Fruit fly (Drosophila melanogaster) whole organism, embryonic: ENCODE measurements around the gene CG44329.

Experiments used
- Abd-B ChIP-seq: fragments of 200-800 bp; sonication (Bioruptor generic); optimal IDR thresholded peaks from 2 replicates; lab custom pipeline; 2018; ENCODE audit warnings: missing biosample characterization, mild to moderate bottlenecking, missing genetic modification characterization, moderate library complexity
- B-H1 ChIP-seq: fragments of 200-800 bp; sonication (Bioruptor generic); IDR thresholded peaks from 3 replicates; pipeline ENCODE4 v1.3.6; 2022; ENCODE audit warnings: missing biosample characterization, missing genetic modification characterization
- BtbVII ChIP-seq: fragments of 200-800 bp; sonication (Bioruptor generic); optimal IDR thresholded peaks from 3 replicates; lab custom pipeline; 2017; ENCODE audit warnings: missing biosample characterization, mild to moderate bottlenecking, missing genetic modification characterization
- CG10274 ChIP-seq: fragments of 200-800 bp; sonication (Bioruptor generic); optimal IDR thresholded peaks from 3 replicates; lab custom pipeline; 2017; ENCODE audit warnings: missing biosample characterization, mild to moderate bottlenecking, missing genetic modification characterization
- CG10959 ChIP-seq: fragments of 200-800 bp; sonication (Bioruptor generic); IDR thresholded peaks from 2 replicates; pipeline ENCODE4 v1.3.6; 2022; ENCODE audit warnings: missing biosample characterization, missing genetic modification characterization
- CG11504 ChIP-seq: fragments of 200-800 bp; sonication (Bioruptor generic); optimal IDR thresholded peaks from 3 replicates; lab custom pipeline; 2019; ENCODE audit warnings: missing biosample characterization, mild to moderate bottlenecking, missing genetic modification characterization, moderate library complexity
- CG1233 ChIP-seq: fragments of 200-800 bp; sonication (Bioruptor generic); optimal IDR thresholded peaks from 4 replicates; lab custom pipeline; 2018; ENCODE audit warnings: missing biosample characterization, mild to moderate bottlenecking, missing genetic modification characterization
- CG12744 ChIP-seq: fragments of 200-800 bp; sonication (Bioruptor generic); optimal IDR thresholded peaks from 2 replicates; lab custom pipeline; 2016; ENCODE audit warnings: missing biosample characterization, missing genetic modification characterization
- CG13123 ChIP-seq: fragments of 200-800 bp; sonication (Bioruptor generic); optimal IDR thresholded peaks from 2 replicates; lab custom pipeline; 2016; ENCODE audit warnings: missing biosample characterization, missing genetic modification characterization
- CG14667 ChIP-seq: fragments of 200-800 bp; sonication (Bioruptor generic); IDR thresholded peaks from 2 replicates; pipeline ENCODE4 v1.3.6; 2022; ENCODE audit warnings: missing biosample characterization, missing genetic modification characterization
- CG17359 ChIP-seq: fragments of 200-800 bp; sonication (Bioruptor generic); optimal IDR thresholded peaks from 3 replicates; lab custom pipeline; 2018; ENCODE audit warnings: missing biosample characterization, mild to moderate bottlenecking, missing genetic modification characterization, moderate library complexity
- CG17802 ChIP-seq: fragments of 200-800 bp; sonication (Bioruptor generic); optimal IDR thresholded peaks from 2 replicates; lab custom pipeline; 2018; ENCODE audit warnings: missing biosample characterization, mild to moderate bottlenecking, missing genetic modification characterization, moderate library complexity
- CG17912 ChIP-seq: fragments of 200-800 bp; sonication (Bioruptor generic); optimal IDR thresholded peaks from 2 replicates; lab custom pipeline; 2018; ENCODE audit warnings: missing biosample characterization, mild to moderate bottlenecking, missing genetic modification characterization
- CG30403 ChIP-seq: fragments of 200-800 bp; sonication (Bioruptor generic); optimal IDR thresholded peaks from 3 replicates; lab custom pipeline; 2016; ENCODE audit warnings: missing biosample characterization, missing genetic modification characterization
- CG33213 ChIP-seq: fragments of 200-800 bp; sonication (Bioruptor generic); optimal IDR thresholded peaks from 3 replicates; lab custom pipeline; 2016; ENCODE audit warnings: missing biosample characterization, missing genetic modification characterization
- CG33557 ChIP-seq: fragments of 200-800 bp; sonication (Bioruptor generic); optimal IDR thresholded peaks from 2 replicates; lab custom pipeline; 2019; ENCODE audit warnings: missing biosample characterization, mild to moderate bottlenecking, missing genetic modification characterization, moderate library complexity
- CG5953 ChIP-seq: fragments of 200-800 bp; sonication (Bioruptor generic); IDR thresholded peaks from 2 replicates; pipeline ENCODE4 v1.3.6; 2022; ENCODE audit warnings: missing biosample characterization, missing genetic modification characterization
- CG6175 ChIP-seq: fragments of 200-800 bp; sonication (Bioruptor generic); IDR thresholded peaks from 3 replicates; pipeline ENCODE4 v1.3.6; 2022; ENCODE audit warnings: missing biosample characterization, missing genetic modification characterization
- CG6689 ChIP-seq: fragments of 200-800 bp; sonication (Bioruptor generic); IDR thresholded peaks from 2 replicates; pipeline ENCODE4 v1.3.6; 2022; ENCODE audit warnings: missing biosample characterization, missing genetic modification characterization
- CG7786 ChIP-seq: fragments of 200-800 bp; sonication (Bioruptor generic); optimal IDR thresholded peaks from 2 replicates; lab custom pipeline; 2016; ENCODE audit warnings: missing biosample characterization, missing genetic modification characterization
- CG8359 ChIP-seq: fragments of 200-800 bp; sonication (Bioruptor generic); optimal IDR thresholded peaks from 2 replicates; lab custom pipeline; 2017; ENCODE audit warnings: missing biosample characterization, mild to moderate bottlenecking, missing genetic modification characterization, borderline replicate concordance
- Camta ChIP-seq: fragments of 200-800 bp; sonication (Bioruptor generic); optimal IDR thresholded peaks from 2 replicates; lab custom pipeline; 2016; ENCODE audit warnings: missing biosample characterization, missing genetic modification characterization
- Dip2 ChIP-seq: fragments of 200-800 bp; sonication (Bioruptor generic); IDR thresholded peaks from 2 replicates; pipeline ENCODE4 v1.3.6; 2022; ENCODE audit warnings: missing biosample characterization, missing genetic modification characterization
- Drgx ChIP-seq: fragments of 200-800 bp; sonication (Bioruptor generic); IDR thresholded peaks from 2 replicates; pipeline ENCODE4 v1.3.6; 2022; ENCODE audit warnings: missing biosample characterization, missing genetic modification characterization
- HHEX ChIP-seq: fragments of 200-800 bp; sonication (Bioruptor generic); optimal IDR thresholded peaks from 3 replicates; lab custom pipeline; 2017; ENCODE audit warnings: missing biosample characterization, mild to moderate bottlenecking, missing genetic modification characterization, missing genetic modification reagents
- Hr39 ChIP-seq: fragments of >200 bp; optimal IDR thresholded peaks from 2 replicates; lab custom pipeline; 2017
- Rfx ChIP-seq: fragments of 200-800 bp; sonication (Bioruptor generic); IDR thresholded peaks from 2 replicates; pipeline ENCODE4 v1.3.6; 2022; ENCODE audit warnings: missing biosample characterization, missing genetic modification characterization
- Rx ChIP-seq: fragments of 200-800 bp; sonication (Bioruptor generic); IDR thresholded peaks from 2 replicates; pipeline ENCODE4 v1.3.6; 2022; ENCODE audit warnings: missing biosample characterization, missing genetic modification characterization
- Sin3A ChIP-seq: fragments of >200 bp; optimal IDR thresholded peaks from 2 replicates; lab custom pipeline; 2018
- bcd ChIP-seq: fragments of 200-800 bp; sonication (Bioruptor generic); optimal IDR thresholded peaks from 2 replicates; lab custom pipeline; 2017; ENCODE audit warnings: missing biosample characterization, mild to moderate bottlenecking, missing genetic modification characterization
- cad ChIP-seq: fragments of >200 bp; optimal IDR thresholded peaks from 2 replicates; lab custom pipeline; 2017; ENCODE audit warnings: missing biosample characterization, missing genetic modification characterization
- cas ChIP-seq: fragments of 200-800 bp; sonication (Bioruptor generic); IDR thresholded peaks from 2 replicates; pipeline ENCODE4 v1.3.6; 2022; ENCODE audit warnings: missing biosample characterization, missing genetic modification characterization
- crp ChIP-seq, 2 experiments: fragments of 200-800 bp; sonication (Bioruptor generic); optimal IDR thresholded peaks; 2 replicates in 1 of 2; 3 replicates in 1 of 2; lab custom pipeline; 2017; ENCODE audit warnings: missing biosample characterization in 2 of 2, missing genetic modification characterization in 2 of 2, mild to moderate bottlenecking in 1 of 2, moderate library complexity in 1 of 2
- dysf ChIP-seq: fragments of 200-800 bp; sonication (Bioruptor generic); IDR thresholded peaks from 3 replicates; pipeline ENCODE4 v1.3.6; 2022; ENCODE audit warnings: missing biosample characterization, missing genetic modification characterization
- fru ChIP-seq: fragments of >200 bp; optimal IDR thresholded peaks from 2 replicates; lab custom pipeline; 2017
- gcm ChIP-seq: fragments of 200-800 bp; sonication (Bioruptor generic); optimal IDR thresholded peaks from 2 replicates; lab custom pipeline; 2019; ENCODE audit warnings: missing biosample characterization, mild to moderate bottlenecking, missing genetic modification characterization, moderate library complexity
- gem ChIP-seq: fragments of 200-800 bp; sonication (Bioruptor generic); optimal IDR thresholded peaks from 2 replicates; lab custom pipeline; 2019; ENCODE audit warnings: missing biosample characterization, mild to moderate bottlenecking, missing genetic modification characterization, moderate library complexity
- gro ChIP-seq: fragments of 200-800 bp; sonication (Bioruptor generic); optimal IDR thresholded peaks from 2 replicates; lab custom pipeline; 2016; ENCODE audit warnings: missing biosample characterization, missing genetic modification characterization
- gsb ChIP-seq: fragments of 200-800 bp; sonication (Bioruptor generic); IDR thresholded peaks from 2 replicates; pipeline ENCODE4 v1.3.6; 2022; ENCODE audit warnings: missing biosample characterization, missing genetic modification characterization
- ham ChIP-seq: fragments of 200-800 bp; sonication (Bioruptor generic); IDR thresholded peaks from 2 replicates; pipeline ENCODE4 v1.3.6; 2022; ENCODE audit warnings: missing biosample characterization, missing genetic modification characterization
- mam ChIP-seq: fragments of 200-800 bp; sonication (Bioruptor generic); optimal IDR thresholded peaks from 3 replicates; lab custom pipeline; 2016; ENCODE audit warnings: missing biosample characterization, missing genetic modification characterization
- onecut ChIP-seq: fragments of 200-800 bp; sonication (Bioruptor generic); IDR thresholded peaks from 2 replicates; pipeline ENCODE4 v1.3.6; 2022; ENCODE audit warnings: missing biosample characterization, missing genetic modification characterization
- pnt ChIP-seq: fragments of 200-800 bp; sonication (Bioruptor generic); optimal IDR thresholded peaks from 3 replicates; lab custom pipeline; 2016; ENCODE audit warnings: missing biosample characterization, missing genetic modification characterization
- psq ChIP-seq: fragments of 200-800 bp; sonication (Bioruptor generic); optimal IDR thresholded peaks from 2 replicates; lab custom pipeline; 2017; ENCODE audit warnings: missing biosample characterization, missing genetic modification characterization
- pum ChIP-seq: fragments of 200-800 bp; sonication (Bioruptor generic); optimal IDR thresholded peaks from 2 replicates; lab custom pipeline; 2016; ENCODE audit warnings: missing biosample characterization, missing genetic modification characterization
- schlank ChIP-seq: fragments of 200-800 bp; sonication (Bioruptor generic); optimal IDR thresholded peaks from 2 replicates; lab custom pipeline; 2018; ENCODE audit warnings: missing biosample characterization, mild to moderate bottlenecking, missing genetic modification characterization
- stwl ChIP-seq: fragments of 200-800 bp; sonication (Bioruptor generic); optimal IDR thresholded peaks from 3 replicates; lab custom pipeline; 2018; ENCODE audit warnings: missing biosample characterization, mild to moderate bottlenecking, missing genetic modification characterization, moderate library complexity
- trem ChIP-seq: fragments of 200-800 bp; optimal IDR thresholded peaks from 3 replicates; lab custom pipeline; 2019; ENCODE audit warnings: missing biosample characterization, mild to moderate bottlenecking, missing genetic modification characterization, moderate library complexity
- vnd ChIP-seq: fragments of 200-800 bp; sonication (Bioruptor generic); IDR thresholded peaks from 3 replicates; pipeline ENCODE4 v1.3.6; 2022; ENCODE audit warnings: missing biosample characterization, missing genetic modification characterization; ENCODE audit not compliant: partially characterized antibody
- zfh2 ChIP-seq: fragments of 200-800 bp; sonication (Bioruptor generic); optimal IDR thresholded peaks from 2 replicates; lab custom pipeline; 2016; ENCODE audit warnings: missing biosample characterization, missing genetic modification characterization

CG44329 gene

DNA sequence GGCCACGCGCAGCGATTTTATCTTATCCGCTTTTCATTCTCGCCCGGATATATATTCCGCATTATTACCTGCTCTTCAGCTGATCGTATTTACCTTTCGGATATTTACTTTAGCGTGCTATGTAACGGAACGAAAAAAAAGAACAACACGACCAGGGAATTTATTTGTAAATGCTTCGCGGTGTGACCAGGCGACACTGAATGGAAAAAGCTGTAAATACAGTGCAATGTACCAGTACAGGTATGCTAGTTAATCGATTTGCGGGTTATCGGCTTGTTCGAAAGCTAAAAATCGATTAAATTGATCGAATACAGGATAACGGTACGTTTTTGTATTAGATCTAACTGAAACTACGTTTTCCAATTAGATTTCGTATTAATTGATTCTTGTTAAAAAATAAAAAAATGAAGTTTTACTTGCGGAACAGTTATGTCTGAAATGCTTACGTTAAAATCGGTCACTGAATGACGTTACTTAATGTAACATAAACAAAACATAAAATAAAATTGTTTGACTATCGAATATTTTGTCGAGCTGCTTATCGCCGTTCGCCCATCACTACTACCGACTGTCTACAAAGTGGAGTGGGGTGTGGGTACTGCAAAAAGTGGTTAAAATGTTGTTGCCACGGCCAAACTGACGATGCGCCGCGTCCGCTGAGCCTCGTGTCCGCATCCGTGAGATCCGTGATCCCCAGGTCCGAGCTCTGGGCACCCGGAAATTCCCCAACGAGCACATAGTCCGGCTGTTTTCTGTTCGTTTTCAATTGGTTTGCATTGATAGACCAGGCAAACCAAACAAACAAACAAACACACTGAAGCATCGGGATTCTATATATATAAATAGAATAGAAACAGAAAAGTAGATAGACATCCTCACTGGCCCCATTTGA is 48.5 kb downstream of the CG44329 start, which contains the start of the genes MAPk-Ak2 and CG42699 (continued):
- TF ChIP-seq CG17359 (tag; lab: Kevin White, UChicago) = peak; percentile 85
- TF ChIP-seq Drgx (GFP tag; lab: Robert Waterston, UW) = no peak
- TF ChIP-seq CG14667 (GFP tag; lab: Robert Waterston, UW) = no peak
- no peak for TF ChIP-seq Dip2 (GFP tag; lab: Robert Waterston, UW)
- peak; percentile 89 for TF ChIP-seq CG13123
- TF ChIP-seq schlank (tag; lab: Kevin White, UChicago) = peak; percentile 83
- peak; percentile 43 for TF ChIP-seq mam (GFP tag; lab: Kevin White, UChicago)
- peak; percentile 82 for TF ChIP-seq onecut (GFP tag; lab: Robert Waterston, UW)
- TF ChIP-seq Rx (GFP tag; lab: Robert Waterston, UW) = no peak
- peak; percentile 83 for TF ChIP-seq BtbVII (GFP tag; lab: Kevin White, UChicago)
- TF ChIP-seq CG6175 (GFP tag; lab: Robert Waterston, UW) = no peak
- TF ChIP-seq trem (tag; lab: Kevin White, UChicago) = peak; percentile 68
- TF ChIP-seq CG10274 (GFP tag; lab: Kevin White, UChicago) = peak; percentile 18
- TF ChIP-seq CG7786 = peak; percentile 56
- TF ChIP-seq CG8359 (GFP tag; lab: Kevin White, UChicago) = peak; percentile 13
- peak; percentile 61 for TF ChIP-seq CG11504 (tag; lab: Kevin White, UChicago)
- TF ChIP-seq psq (GFP tag; lab: Kevin White, UChicago) = peak; percentile 71
- peak; percentile 14 for TF ChIP-seq CG17802 (tag; lab: Kevin White, UChicago)
- peak; percentile 77 for TF ChIP-seq CG5953
- peak; percentile 72 for TF ChIP-seq bcd
- peak; percentile 62 for TF ChIP-seq Camta (GFP tag; lab: Kevin White, UChicago)
- peak; percentile 92 for TF ChIP-seq CG17912
- TF ChIP-seq Hr39 (lab: Kevin White, UChicago) = no peak
- TF ChIP-seq CG6689 = 0 out of 2 replicates have a peak, but pooled peaks have one; percentile 31
- TF ChIP-seq CG33557 = peak; percentile 90
- TF ChIP-seq Sin3A = peak; percentile 61
- TF ChIP-seq Abd-B (GFP tag; lab: Kevin White, UChicago) = peak; percentile 30
- TF ChIP-seq HHEX (GFP tag; lab: Kevin White, UChicago) = peak; percentile 87
- TF ChIP-seq CG1233 (GFP tag; lab: Kevin White, UChicago) = peak; percentile 92
- peak; percentile 28 for TF ChIP-seq CG30403 (GFP tag; lab: Kevin White, UChicago)
- no peak for TF ChIP-seq cad (GFP tag; lab: Kevin White, UChicago)
- TF ChIP-seq cas (GFP tag; lab: Robert Waterston, UW) = no peak
- TF ChIP-seq ham = no peak
- TF ChIP-seq gcm (GFP tag; lab: Kevin White, UChicago) = peak; percentile 75
- peak; percentile 13; the same call in 1 of the 2 replicates for TF ChIP-seq CG10959
- TF ChIP-seq vnd (GFP tag; lab: Robert Waterston, UW) = peak; percentile 60
- TF ChIP-seq CG33213 = peak; percentile 87
- peak; percentile 45 for TF ChIP-seq pum (GFP tag; lab: Kevin White, UChicago)
- peak; percentile 22; the same call in 1 of the 3 replicates for TF ChIP-seq B-H1 (GFP tag; lab: Robert Waterston, UW)
- 0 out of 2 replicates have a peak, but pooled peaks have one; percentile 36 for TF ChIP-seq gsb (GFP tag; lab: Robert Waterston, UW)
- TF ChIP-seq pnt (GFP tag; lab: Kevin White, UChicago) = peak; percentile 64
- TF ChIP-seq zfh2 (GFP tag; lab: Kevin White, UChicago) = peak; percentile 6
- TF ChIP-seq Rfx = peak; percentile 72; the same call in 1 of the 2 replicates
- peak; percentile 78 for TF ChIP-seq CG12744 (GFP tag; lab: Kevin White, UChicago)
- TF ChIP-seq stwl (tag; lab: Kevin White, UChicago) = peak; percentile 63
- peak; percentile 31; the same call in 1 of the 3 replicates for TF ChIP-seq dysf (GFP tag; lab: Robert Waterston, UW)
- TF ChIP-seq gem (tag; lab: Kevin White, UChicago) = peak; percentile 69
- peak in 1 of 2 experiments; percentile 56 for TF ChIP-seq crp (GFP tag; optimal IDR thresholded peaks at IDR 0.05; lab: Kevin White, UChicago)
- TF ChIP-seq gro (GFP tag; lab: Kevin White, UChicago) = peak; percentile 72
- no peak for TF ChIP-seq fru
